Worm (Caenorhabditis elegans) whole organism, young adult: ENCODE measurements around the gene tmem-138.

ENCODE experiments used
- B0019.2 ChIP-seq: fragments of 200-800 bp; sonication (Bioruptor generic); conservative IDR thresholded peaks from 2 replicates; pipeline ENCODE4 v1.3.6; 2022; ENCODE audit warnings: missing genetic modification reagents, missing genetic modification characterization, missing compliant biosample characterization
- B0261.1 ChIP-seq: sonication (generic microtip); optimal IDR thresholded peaks from 2 replicates; lab custom pipeline; 2016; ENCODE audit warnings: mild to moderate bottlenecking, missing genetic modification characterization, moderate library complexity, missing compliant biosample characterization
- B0336.3 ChIP-seq: fragments of 200-800 bp; sonication (Bioruptor generic); IDR thresholded peaks from 2 replicates; pipeline ENCODE4 v1.3.6; 2022; ENCODE audit warnings: missing genetic modification characterization, missing compliant biosample characterization
- D2030.7 ChIP-seq: fragments of 200-800 bp; sonication (Bioruptor generic); IDR thresholded peaks from 2 replicates; pipeline ENCODE4 v1.3.6; 2022; ENCODE audit warnings: missing genetic modification reagents, missing genetic modification characterization, missing compliant biosample characterization
- F52B5.7 ChIP-seq: sonication (generic microtip); optimal IDR thresholded peaks from 2 replicates; lab custom pipeline; 2016; ENCODE audit warnings: mild to moderate bottlenecking, missing genetic modification characterization, missing compliant biosample characterization
- ama-1 ChIP-seq, 3 experiments: fragments of 150-350 bp in 1 of 3; sonication (generic microtip) in 2 of 3; optimal IDR thresholded peaks; 2 replicates each; lab custom pipeline; 2014 to 2018; ENCODE audit warnings: missing biosample characterization in 2 of 3, missing genetic modification characterization in 2 of 3, missing genetic modification reagents in 2 of 3
- atf-7 ChIP-seq: sonication (generic microtip); optimal IDR thresholded peaks from 2 replicates; lab custom pipeline; 2017; ENCODE audit warnings: mild to moderate bottlenecking, missing genetic modification characterization, missing compliant biosample characterization
- athp-1 ChIP-seq: sonication (generic microtip); optimal IDR thresholded peaks from 2 replicates; lab custom pipeline; 2017; ENCODE audit warnings: mild to moderate bottlenecking, missing genetic modification characterization, missing compliant biosample characterization
- attf-6 ChIP-seq: fragments of 200-800 bp; sonication (Bioruptor generic); IDR thresholded peaks from 2 replicates; pipeline ENCODE4 v1.3.6; 2022; ENCODE audit warnings: missing genetic modification reagents, missing genetic modification characterization, missing compliant biosample characterization
- cebp-1 ChIP-seq, 2 experiments: fragments of 200-800 bp in 1 of 2; sonication (Bioruptor generic) in 1 of 2; sonication (generic microtip) in 1 of 2; IDR thresholded peaks in 1 of 2; optimal IDR thresholded peaks in 1 of 2; 2 replicates each; pipeline versions ENCODE4 v1.3.6 to Lab custom; 2017 to 2022; ENCODE audit warnings: missing compliant biosample characterization in 2 of 2, missing genetic modification characterization in 2 of 2, mild to moderate bottlenecking in 1 of 2, missing genetic modification reagents in 1 of 2, moderate library complexity in 1 of 2
- ceh-100 ChIP-seq: fragments of 200-800 bp; sonication (Bioruptor generic); IDR thresholded peaks from 2 replicates; pipeline ENCODE4 v1.3.6; 2022; ENCODE audit warnings: missing genetic modification reagents, missing genetic modification characterization, missing compliant biosample characterization
- ceh-58 ChIP-seq: fragments of 200-800 bp; sonication (Bioruptor generic); IDR thresholded peaks from 2 replicates; pipeline ENCODE4 v1.3.6; 2022; ENCODE audit warnings: missing genetic modification characterization, missing compliant biosample characterization
- ceh-79 ChIP-seq: sonication (generic microtip); optimal IDR thresholded peaks from 2 replicates; lab custom pipeline; 2017; ENCODE audit warnings: mild to moderate bottlenecking, missing genetic modification characterization, missing compliant biosample characterization
- die-1 ChIP-seq: sonication (generic microtip); optimal IDR thresholded peaks from 2 replicates; lab custom pipeline; 2016; ENCODE audit warnings: missing genotype, mild to moderate bottlenecking, missing genetic modification characterization, missing compliant biosample characterization
- ekl-4 ChIP-seq: fragments of 200-800 bp; sonication (Bioruptor generic); IDR thresholded peaks from 2 replicates; pipeline ENCODE4 v1.3.6; 2022; ENCODE audit warnings: missing genetic modification reagents, missing genetic modification characterization, missing compliant biosample characterization
- hlh-12 ChIP-seq: sonication (generic microtip); optimal IDR thresholded peaks from 2 replicates; lab custom pipeline; 2016; ENCODE audit warnings: missing genetic modification characterization, missing compliant biosample characterization
- hmg-20 ChIP-seq: fragments of 200-800 bp; sonication (Bioruptor generic); IDR thresholded peaks from 2 replicates; pipeline ENCODE4 v1.3.6; 2022; ENCODE audit warnings: missing genetic modification reagents, missing genetic modification characterization, missing compliant biosample characterization
- hrde-1 ChIP-seq: sonication (generic microtip); optimal IDR thresholded peaks from 2 replicates; lab custom pipeline; 2016; ENCODE audit warnings: missing genetic modification characterization, mild to moderate bottlenecking, missing compliant biosample characterization, moderate library complexity, missing genotype, missing genetic modification reagents, borderline replicate concordance
- lag-1 ChIP-seq: fragments of 200-800 bp; sonication (Bioruptor generic); IDR thresholded peaks from 2 replicates; pipeline ENCODE4 v1.3.6; 2022; ENCODE audit warnings: missing genetic modification reagents, missing genetic modification characterization, missing compliant biosample characterization
- let-607 ChIP-seq, 2 experiments: fragments of 200-800 bp in 1 of 2; sonication (Bioruptor generic) in 1 of 2; sonication (generic microtip) in 1 of 2; optimal IDR thresholded peaks; 2 replicates each; lab custom pipeline; 2016 to 2018; ENCODE audit warnings: mild to moderate bottlenecking in 2 of 2, missing compliant biosample characterization in 2 of 2, missing genetic modification characterization in 2 of 2, moderate library complexity in 2 of 2, missing genotype in 1 of 2
- lsy-27 ChIP-seq: sonication (generic microtip); optimal IDR thresholded peaks from 2 replicates; lab custom pipeline; 2017; ENCODE audit warnings: missing genetic modification characterization, mild to moderate bottlenecking, missing compliant biosample characterization, antibody characterized with exemption, missing genotype, borderline replicate concordance; ENCODE audit not compliant: insufficient read depth
- madf-6 ChIP-seq: fragments of 200-800 bp; sonication (Bioruptor generic); IDR thresholded peaks from 2 replicates; pipeline ENCODE4 v1.3.6; 2022; ENCODE audit warnings: missing genetic modification reagents, missing genetic modification characterization, missing compliant biosample characterization
- nfya-2 ChIP-seq: fragments of 200-800 bp; sonication (Bioruptor generic); IDR thresholded peaks from 2 replicates; pipeline ENCODE4 v1.3.6; 2022; ENCODE audit warnings: missing genetic modification reagents, missing genetic modification characterization, missing compliant biosample characterization
- nfyb-1 ChIP-seq: fragments of 200-800 bp; sonication (Bioruptor generic); IDR thresholded peaks from 2 replicates; pipeline ENCODE4 v1.3.6; 2022; ENCODE audit warnings: missing genetic modification reagents, missing genetic modification characterization, missing compliant biosample characterization
- nhr-27 ChIP-seq: fragments of 200-800 bp; sonication (Bioruptor generic); optimal IDR thresholded peaks from 2 replicates; lab custom pipeline; 2018; ENCODE audit warnings: mild to moderate bottlenecking, missing genetic modification characterization, moderate library complexity, missing compliant biosample characterization
- pbrm-1 ChIP-seq: fragments of 200-800 bp; sonication (Bioruptor generic); IDR thresholded peaks from 2 replicates; pipeline ENCODE4 v1.3.6; 2022; ENCODE audit warnings: missing genetic modification reagents, missing genetic modification characterization, missing compliant biosample characterization
- repo-1 ChIP-seq: sonication (generic microtip); optimal IDR thresholded peaks from 2 replicates; lab custom pipeline; 2017; ENCODE audit warnings: mild to moderate bottlenecking, missing genetic modification characterization, missing compliant biosample characterization
- snpc-3.4 ChIP-seq: sonication (generic microtip); optimal IDR thresholded peaks from 2 replicates; lab custom pipeline; 2017; ENCODE audit warnings: missing genetic modification characterization, mild to moderate bottlenecking, missing compliant biosample characterization, antibody characterized with exemption, moderate library complexity, missing genotype, missing genetic modification reagents
- snpc-4 ChIP-seq, 5 experiments: fragments of 150-350 bp in 1 of 5; sonication (generic microtip) in 4 of 5; optimal IDR thresholded peaks; 2 replicates each; lab custom pipeline; 2014 to 2018; ENCODE audit warnings: missing genetic modification characterization in 5 of 5, missing biosample characterization in 3 of 5, antibody characterized with exemption in 2 of 5, mild to moderate bottlenecking in 2 of 5, missing compliant biosample characterization in 2 of 5, missing genotype in 2 of 5, moderate library complexity in 2 of 5, missing genetic modification reagents in 1 of 5
- somi-1 ChIP-seq: fragments of 200-800 bp; sonication (Bioruptor generic); optimal IDR thresholded peaks from 2 replicates; lab custom pipeline; 2018; ENCODE audit warnings: mild to moderate bottlenecking, missing genetic modification characterization, missing compliant biosample characterization
- tbp1 ChIP-seq: fragments of 200-800 bp; sonication (Bioruptor generic); optimal IDR thresholded peaks from 2 replicates; lab custom pipeline; 2018; ENCODE audit warnings: mild to moderate bottlenecking, missing genetic modification characterization, missing compliant biosample characterization
- xnd-1 ChIP-seq: sonication (generic microtip); optimal IDR thresholded peaks from 2 replicates; lab custom pipeline; 2016; ENCODE audit warnings: missing genotype, missing genetic modification reagents, missing genetic modification characterization, missing compliant biosample characterization

Gene tmem-138

ce11 chrII:8138015-8138546 is 19.0 kb upstream of the tmem-138 start, which contains the start of gene cdc-48.2 (continued):
- no peak for TF ChIP-seq hlh-12 (tag; lab: Kevin White, UChicago)

- peak; percentile 16 for TF ChIP-seq die-1 (tag; lab: Kevin White, UChicago)
- peak; percentile 7 for TF ChIP-seq F52B5.7 (tag; lab: Kevin White, UChicago)
- TF ChIP-seq lsy-27 (tag; lab: Kevin White, UChicago): no peak
- no peak for TF ChIP-seq ama-1 (optimal IDR thresholded peaks at IDR 0.05; lab: Kevin White, UChicago)
- TF ChIP-seq ama-1 (GFP tag; optimal IDR thresholded peaks at IDR 0.05; lab: Kevin White, UChicago): peak in 1 of 2 experiments; percentile 31
- TF ChIP-seq ceh-58 (GFP tag; lab: Robert Waterston, UW): no peak
- TF ChIP-seq B0019.2 (GFP tag; lab: Robert Waterston, UW): 0 out of 2 replicates have a peak, but pooled peaks have one; percentile 7
- TF ChIP-seq attf-6 (GFP tag; lab: Robert Waterston, UW): 0 out of 2 replicates have a peak, but pooled peaks have one; percentile 58
- no peak for TF ChIP-seq snpc-4 (GFP tag; optimal IDR thresholded peaks at IDR 0.05; lab: Kevin White, UChicago)
- peak in 1 of 4 experiments; percentile 3 for TF ChIP-seq snpc-4 (tag; optimal IDR thresholded peaks at IDR 0.05; lab: Kevin White, UChicago)
- TF ChIP-seq hmg-20 (GFP tag; lab: Robert Waterston, UW): no peak
- TF ChIP-seq B0261.1 (tag; lab: Kevin White, UChicago): no peak
- TF ChIP-seq nhr-27 (tag; lab: Kevin White, UChicago): peak; percentile 11
- TF ChIP-seq tbp1: peak; percentile 15
- peak; percentile 66; the same call in 1 of the 2 replicates for TF ChIP-seq B0336.3 (GFP tag; lab: Robert Waterston, UW)
- peak; percentile 16 for TF ChIP-seq hrde-1 (tag; lab: Kevin White, UChicago)
- no peak for TF ChIP-seq let-607 (tag; optimal IDR thresholded peaks at IDR 0.05; lab: Kevin White, UChicago)
- no peak for TF ChIP-seq somi-1 (GFP tag; lab: Kevin White, UChicago)
- no peak for TF ChIP-seq cebp-1 (GFP tag; IDR thresholded peaks at IDR 0.05; lab: Robert Waterston, UW)
- TF ChIP-seq cebp-1 (tag; optimal IDR thresholded peaks at IDR 0.05; lab: Kevin White, UChicago): peak; percentile 41
- TF ChIP-seq nfya-2 (GFP tag; lab: Robert Waterston, UW): peak; percentile 73; the same call in 1 of the 2 replicates
- TF ChIP-seq ceh-100 (GFP tag; lab: Robert Waterston, UW): 0 out of 2 replicates have a peak, but pooled peaks have one; percentile 14
- TF ChIP-seq D2030.7 (GFP tag; lab: Robert Waterston, UW): 0 out of 2 replicates have a peak, but pooled peaks have one; percentile 28
- no peak for TF ChIP-seq xnd-1 (tag; lab: Kevin White, UChicago)
- TF ChIP-seq madf-6 (GFP tag; lab: Robert Waterston, UW): peak; percentile 36; the same call in 1 of the 2 replicates
- no peak for TF ChIP-seq ceh-79 (tag; lab: Kevin White, UChicago)
- TF ChIP-seq atf-7 (tag; lab: Kevin White, UChicago): no peak
- TF ChIP-seq nfyb-1 (GFP tag; lab: Robert Waterston, UW): peak; percentile 57; the same call in 1 of the 2 replicates
- peak; percentile 15 for TF ChIP-seq repo-1 (tag; lab: Kevin White, UChicago)
- TF ChIP-seq ekl-4 (GFP tag; lab: Robert Waterston, UW): 0 out of 2 replicates have a peak, but pooled peaks have one; percentile 29
- 0 out of 2 replicates have a peak, but pooled peaks have one; percentile 37 for TF ChIP-seq pbrm-1 (GFP tag; lab: Robert Waterston, UW)
- TF ChIP-seq athp-1 (tag; lab: Kevin White, UChicago): peak; percentile 22
- TF ChIP-seq snpc-3.4 (tag; lab: Kevin White, UChicago): peak; percentile 19
- TF ChIP-seq lag-1 (GFP tag; lab: Robert Waterston, UW): no peak
These were observed 16.0 kb upstream of the tmem-138 start for ce11 chrII:8141135-8141534.
